Fruit fly (Drosophila melanogaster) whole organism, prepupa: ENCODE measurements around the gene CG15282.

Experiments
- Blimp-1 ChIP-seq: fragments of 200-800 bp; sonication (Bioruptor generic); optimal IDR thresholded peaks from 3 replicates; lab custom pipeline; 2017; ENCODE audit warnings: missing biosample characterization, missing genetic modification characterization, mild to moderate bottlenecking, moderate library complexity, missing genetic modification reagents
- CG10631 ChIP-seq: fragments of 200-800 bp; sonication (Bioruptor generic); optimal IDR thresholded peaks from 2 replicates; lab custom pipeline; 2016; ENCODE audit warnings: missing biosample characterization, missing genetic modification characterization
- CG11902 ChIP-seq: fragments of 200-800 bp; sonication (Bioruptor generic); optimal IDR thresholded peaks from 3 replicates; lab custom pipeline; 2016; ENCODE audit warnings: missing biosample characterization, missing genetic modification characterization
- CG32006 ChIP-seq: fragments of 200-800 bp; sonication (Bioruptor generic); optimal IDR thresholded peaks from 3 replicates; lab custom pipeline; 2017; ENCODE audit warnings: missing biosample characterization, mild to moderate bottlenecking, missing genetic modification characterization
- CG34406 ChIP-seq: fragments of 200-800 bp; sonication (Bioruptor generic); optimal IDR thresholded peaks from 3 replicates; lab custom pipeline; 2016; ENCODE audit warnings: missing biosample characterization, missing genetic modification characterization
- CG3919 ChIP-seq: fragments of 200-800 bp; sonication (Bioruptor generic); optimal IDR thresholded peaks from 3 replicates; lab custom pipeline; 2016; ENCODE audit warnings: missing biosample characterization, missing genetic modification characterization
- CG4318 ChIP-seq: fragments of 200-800 bp; sonication (Bioruptor generic); optimal IDR thresholded peaks from 3 replicates; lab custom pipeline; 2017; ENCODE audit warnings: missing biosample characterization, mild to moderate bottlenecking, missing genetic modification characterization
- CG6276 ChIP-seq: fragments of 200-800 bp; sonication (Bioruptor generic); optimal IDR thresholded peaks from 2 replicates; lab custom pipeline; 2017; ENCODE audit warnings: missing biosample characterization, mild to moderate bottlenecking, missing genetic modification characterization
- CG6792 ChIP-seq: fragments of 200-800 bp; sonication (Bioruptor generic); optimal IDR thresholded peaks from 3 replicates; lab custom pipeline; 2016; ENCODE audit warnings: missing biosample characterization, missing genetic modification characterization
- CG8319 ChIP-seq: fragments of 200-800 bp; sonication (Bioruptor generic); optimal IDR thresholded peaks from 3 replicates; lab custom pipeline; 2016; ENCODE audit warnings: missing biosample characterization, missing genetic modification characterization
- CG9139 ChIP-seq: fragments of 200-800 bp; sonication (Bioruptor generic); optimal IDR thresholded peaks from 3 replicates; lab custom pipeline; 2017; ENCODE audit warnings: missing biosample characterization, mild to moderate bottlenecking, missing genetic modification characterization
- Eip78C ChIP-seq: fragments of 200-800 bp; sonication (Bioruptor generic); peaks from one replicate; lab custom pipeline; 2016; ENCODE audit warnings: missing biosample characterization, missing genetic modification characterization
- Eip93F ChIP-seq: fragments of 200-800 bp; sonication (Bioruptor generic); optimal IDR thresholded peaks from 2 replicates; lab custom pipeline; 2016; ENCODE audit warnings: missing biosample characterization, mild to moderate bottlenecking, missing genetic modification characterization
- Ets21C ChIP-seq: fragments of 200-800 bp; sonication (Bioruptor generic); optimal IDR thresholded peaks from 3 replicates; lab custom pipeline; 2016; ENCODE audit warnings: missing biosample characterization, missing genetic modification characterization
- Ets96B ChIP-seq: fragments of 200-800 bp; optimal IDR thresholded peaks from 2 replicates; lab custom pipeline; 2019; ENCODE audit warnings: missing biosample characterization, mild to moderate bottlenecking, missing genetic modification characterization, moderate library complexity
- Gug ChIP-seq: fragments of 200-800 bp; sonication (Bioruptor generic); IDR thresholded peaks from 2 replicates; pipeline ENCODE4 v1.3.6; 2022; ENCODE audit warnings: missing biosample characterization, missing genetic modification characterization
- Hr39 ChIP-seq: fragments of 200-800 bp; sonication (Bioruptor generic); optimal IDR thresholded peaks from 2 replicates; lab custom pipeline; 2016; ENCODE audit warnings: missing biosample characterization, missing genetic modification characterization
- Hr4 ChIP-seq: fragments of 200-800 bp; sonication (Bioruptor generic); optimal IDR thresholded peaks from 3 replicates; lab custom pipeline; 2016; ENCODE audit warnings: missing biosample characterization, missing genetic modification characterization
- Met ChIP-seq: fragments of 200-800 bp; sonication (Bioruptor generic); optimal IDR thresholded peaks from 3 replicates; lab custom pipeline; 2016; ENCODE audit warnings: missing biosample characterization, missing genetic modification characterization
- Smox ChIP-seq: fragments of 200-800 bp; sonication (Bioruptor generic); optimal IDR thresholded peaks from 3 replicates; lab custom pipeline; 2016; ENCODE audit warnings: missing biosample characterization, missing genetic modification characterization
- Sox102F ChIP-seq: fragments of 200-800 bp; sonication (Bioruptor generic); optimal IDR thresholded peaks from 2 replicates; lab custom pipeline; 2016; ENCODE audit warnings: missing biosample characterization, mild to moderate bottlenecking, missing genetic modification characterization
- Sox14 ChIP-seq: fragments of 200-800 bp; sonication (Bioruptor generic); optimal IDR thresholded peaks from 3 replicates; lab custom pipeline; 2016; ENCODE audit warnings: missing biosample characterization, missing genetic modification characterization
- acj6 ChIP-seq: fragments of 200-800 bp; sonication (Bioruptor generic); optimal IDR thresholded peaks from 3 replicates; lab custom pipeline; 2016; ENCODE audit warnings: missing biosample characterization, missing genetic modification characterization
- cyc ChIP-seq: fragments of 200-800 bp; sonication (Bioruptor generic); optimal IDR thresholded peaks from 3 replicates; lab custom pipeline; 2016; ENCODE audit warnings: missing biosample characterization, missing genetic modification characterization
- dac ChIP-seq: fragments of 200-800 bp; sonication (Bioruptor generic); optimal IDR thresholded peaks from 2 replicates; lab custom pipeline; 2017; ENCODE audit warnings: missing biosample characterization, mild to moderate bottlenecking, missing genetic modification characterization
- dsx ChIP-seq: fragments of 200-800 bp; optimal IDR thresholded peaks from 3 replicates; lab custom pipeline; 2019; ENCODE audit warnings: missing biosample characterization, mild to moderate bottlenecking, missing genetic modification characterization, moderate library complexity; ENCODE audit not compliant: poor library complexity, severe bottlenecking
- fd59A ChIP-seq: fragments of 200-800 bp; sonication (Bioruptor generic); optimal IDR thresholded peaks from 2 replicates; lab custom pipeline; 2017; ENCODE audit warnings: missing biosample characterization, mild to moderate bottlenecking, missing genetic modification characterization, missing genetic modification reagents
- fkh ChIP-seq: fragments of 200-800 bp; sonication (Bioruptor generic); optimal IDR thresholded peaks from 3 replicates; lab custom pipeline; 2017; ENCODE audit warnings: missing biosample characterization, mild to moderate bottlenecking, missing genetic modification characterization, moderate library complexity
- lz ChIP-seq: fragments of 200-800 bp; sonication (Bioruptor generic); optimal IDR thresholded peaks from 3 replicates; lab custom pipeline; 2016; ENCODE audit warnings: missing biosample characterization, missing genetic modification characterization
- salr ChIP-seq, 2 experiments: fragments of 200-800 bp; sonication (Bioruptor generic); optimal IDR thresholded peaks; 3 replicates each; lab custom pipeline; 2016 to 2018; ENCODE audit warnings: missing biosample characterization in 2 of 2, missing genetic modification characterization in 2 of 2, mild to moderate bottlenecking in 1 of 2
- spab ChIP-seq: fragments of 200-800 bp; sonication (Bioruptor generic); optimal IDR thresholded peaks from 2 replicates; lab custom pipeline; 2017; ENCODE audit warnings: missing biosample characterization, mild to moderate bottlenecking, missing genetic modification characterization, missing genetic modification reagents
- ss ChIP-seq, 2 experiments: fragments of 200-800 bp; sonication (Bioruptor generic); optimal IDR thresholded peaks; 2 replicates in 1 of 2; 3 replicates in 1 of 2; lab custom pipeline; 2017 to 2018; ENCODE audit warnings: mild to moderate bottlenecking in 2 of 2, missing biosample characterization in 2 of 2, missing genetic modification characterization in 2 of 2, moderate library complexity in 1 of 2
- svp ChIP-seq: fragments of 200-800 bp; sonication (Bioruptor generic); peaks from one replicate; lab custom pipeline; 2016; ENCODE audit warnings: missing biosample characterization, missing genetic modification characterization
- topi ChIP-seq: fragments of 200-800 bp; sonication (Bioruptor generic); optimal IDR thresholded peaks from 3 replicates; lab custom pipeline; 2016; ENCODE audit warnings: missing biosample characterization, missing genetic modification characterization
- vri ChIP-seq: fragments of 200-800 bp; sonication (Bioruptor generic); optimal IDR thresholded peaks from 3 replicates; lab custom pipeline; 2016; ENCODE audit warnings: missing biosample characterization, mild to moderate bottlenecking, missing genetic modification characterization

CG15282 gene

DNA sequence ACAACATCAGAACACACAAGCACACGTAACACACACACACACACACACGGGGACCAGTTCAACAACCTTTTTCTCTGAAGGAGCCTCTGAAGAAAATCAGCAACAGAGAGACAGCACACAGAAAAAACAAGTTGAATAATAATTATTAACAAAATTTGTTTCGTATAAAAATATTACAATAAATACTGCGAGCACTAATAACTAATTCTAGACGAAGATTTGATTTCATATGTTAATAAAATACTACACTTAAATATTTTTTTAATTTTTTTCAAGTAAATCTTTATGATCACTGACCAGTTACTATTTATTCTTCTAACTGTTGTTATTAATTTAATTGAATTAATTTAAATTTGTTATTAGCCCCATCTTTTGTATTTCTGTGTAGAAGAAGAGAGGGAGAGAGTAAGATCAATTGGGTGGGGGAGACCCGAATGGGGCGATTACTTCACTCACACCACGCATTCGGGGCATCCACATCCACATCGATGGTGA lies 37.6 kb upstream of the CG15282 start (continued):
- peak; percentile 80 to 85 for TF ChIP-seq ss (GFP tag; optimal IDR thresholded peaks at IDR 0.05; lab: Kevin White, UChicago)
- peak; percentile 76 for TF ChIP-seq CG6792 (GFP tag; lab: Kevin White, UChicago)
- TF ChIP-seq topi (GFP tag; lab: Kevin White, UChicago), result peak; percentile 86
- peak; percentile 73 for TF ChIP-seq CG32006 (GFP tag; lab: Kevin White, UChicago)
- TF ChIP-seq Hr4 (GFP tag; lab: Kevin White, UChicago), result peak; percentile 15
- TF ChIP-seq CG34406 (GFP tag; lab: Kevin White, UChicago), result peak; percentile 87
- peak; percentile 6 for TF ChIP-seq Ets21C
- peak; percentile 52 for TF ChIP-seq CG6276 (GFP tag; lab: Kevin White, UChicago)
- TF ChIP-seq CG9139, result peak; percentile 79
- peak; percentile 93 for TF ChIP-seq svp (GFP tag; lab: Kevin White, UChicago)
- TF ChIP-seq Ets96B (tag; lab: Kevin White, UChicago), result peak; percentile 93
- TF ChIP-seq Eip93F (GFP tag; lab: Kevin White, UChicago), result no peak
- TF ChIP-seq CG8319 (GFP tag; lab: Kevin White, UChicago), result peak; percentile 56
- peak; percentile 86 for TF ChIP-seq CG3919
- peak; percentile 87 for TF ChIP-seq Blimp-1 (GFP tag; lab: Kevin White, UChicago)
- TF ChIP-seq CG4318 (GFP tag; lab: Kevin White, UChicago), result peak; percentile 40
- TF ChIP-seq dac, result no peak
- peak; percentile 37 for TF ChIP-seq Hr39 (GFP tag; lab: Kevin White, UChicago)
- TF ChIP-seq Met, result peak; percentile 89
- TF ChIP-seq Eip78C (GFP tag; lab: Kevin White, UChicago), result peak; percentile 96
- TF ChIP-seq cyc (GFP tag; lab: Kevin White, UChicago), result peak; percentile 81
- peak; percentile 67 for TF ChIP-seq Gug (GFP tag; lab: Robert Waterston, UW)
- TF ChIP-seq CG11902 (GFP tag; lab: Kevin White, UChicago), result peak; percentile 60
- peak; percentile 64 for TF ChIP-seq lz (GFP tag; lab: Kevin White, UChicago)
- TF ChIP-seq salr (GFP tag; optimal IDR thresholded peaks at IDR 0.05; lab: Kevin White, UChicago), result peak in 1 of 2 experiments; percentile 85
- TF ChIP-seq vri, result peak; percentile 9

DNA sequence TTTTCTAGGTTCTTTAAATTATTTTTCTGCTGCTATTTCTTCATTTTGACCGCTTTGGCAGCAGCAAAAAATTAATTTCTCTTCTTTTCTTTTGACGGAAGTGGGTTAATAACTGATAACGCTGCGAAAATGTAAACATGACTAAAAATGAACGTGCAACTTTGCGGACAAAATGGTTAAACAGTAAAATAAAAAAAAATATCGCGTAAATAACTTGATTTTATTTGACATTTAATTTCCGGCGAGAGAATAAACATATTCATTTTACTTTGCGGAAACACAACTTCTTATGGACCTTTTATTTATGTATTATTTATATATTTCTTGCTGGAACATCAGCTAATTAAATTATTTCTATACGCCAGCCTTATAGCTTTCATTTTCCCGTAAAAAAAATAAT lies 35.6 kb upstream of the CG15282 start:
- TF ChIP-seq CG8319 (GFP tag; lab: Kevin White, UChicago) (no peak), Sox102F (GFP tag; lab: Kevin White, UChicago) (no peak), Eip78C (GFP tag; lab: Kevin White, UChicago) (peak; percentile 71), spab (GFP tag; lab: Kevin White, UChicago) (no peak), salr (GFP tag; optimal IDR thresholded peaks at IDR 0.05; lab: Kevin White, UChicago) (no peak), Gug (GFP tag; lab: Robert Waterston, UW) (no peak), Smox (GFP tag; lab: Kevin White, UChicago) (no peak)

DNA sequence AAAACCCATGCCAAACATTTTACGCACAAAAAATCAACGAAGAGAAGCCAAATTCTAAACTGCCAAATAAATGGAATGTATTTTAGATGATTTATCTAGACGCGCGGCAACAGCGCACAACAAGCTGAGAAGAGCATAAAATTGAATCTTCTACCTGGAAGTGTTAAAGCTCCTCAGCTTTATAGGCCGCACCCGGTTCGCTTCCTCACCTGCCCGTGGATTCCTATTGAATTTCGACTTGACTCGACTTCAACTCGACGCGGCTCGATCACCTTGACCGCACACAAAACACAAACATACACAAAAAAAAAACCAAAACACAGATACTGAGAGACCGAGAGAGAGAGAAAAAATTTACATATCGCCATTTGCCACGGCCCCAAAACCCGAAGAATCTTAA lies 32.7 kb upstream of the CG15282 start:
- TF ChIP-seq CG6792 (GFP tag; lab: Kevin White, UChicago), result no peak
- TF ChIP-seq Blimp-1 (GFP tag; lab: Kevin White, UChicago), result no peak

DNA sequence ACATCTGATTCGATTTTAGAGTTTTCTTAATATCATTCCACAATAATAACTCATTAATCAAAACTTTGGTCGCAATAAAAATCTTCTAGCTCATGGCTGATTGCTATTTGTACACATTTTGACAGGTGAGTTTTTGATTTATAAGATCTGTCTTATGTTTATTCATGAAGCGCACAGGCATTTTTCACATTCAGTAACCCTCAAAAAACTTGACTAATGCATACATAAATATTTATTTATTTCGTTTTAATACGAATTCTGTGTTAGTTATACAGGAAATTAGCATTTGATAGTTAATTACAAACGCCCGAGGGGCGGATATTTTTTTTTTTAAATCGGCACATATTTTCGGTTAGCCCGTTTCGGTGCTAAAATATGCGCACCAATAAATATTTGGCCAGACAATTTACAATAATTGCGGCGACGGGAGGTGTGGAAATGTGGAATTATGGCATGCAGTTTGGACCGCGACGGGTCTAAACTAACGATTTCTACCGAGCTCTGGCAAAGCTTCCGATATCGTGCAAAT lies 31.8 kb upstream of the CG15282 start:
- TF ChIP-seq CG10631 (no peak), fkh (GFP tag; lab: Kevin White, UChicago) (peak; percentile 61)

DNA sequence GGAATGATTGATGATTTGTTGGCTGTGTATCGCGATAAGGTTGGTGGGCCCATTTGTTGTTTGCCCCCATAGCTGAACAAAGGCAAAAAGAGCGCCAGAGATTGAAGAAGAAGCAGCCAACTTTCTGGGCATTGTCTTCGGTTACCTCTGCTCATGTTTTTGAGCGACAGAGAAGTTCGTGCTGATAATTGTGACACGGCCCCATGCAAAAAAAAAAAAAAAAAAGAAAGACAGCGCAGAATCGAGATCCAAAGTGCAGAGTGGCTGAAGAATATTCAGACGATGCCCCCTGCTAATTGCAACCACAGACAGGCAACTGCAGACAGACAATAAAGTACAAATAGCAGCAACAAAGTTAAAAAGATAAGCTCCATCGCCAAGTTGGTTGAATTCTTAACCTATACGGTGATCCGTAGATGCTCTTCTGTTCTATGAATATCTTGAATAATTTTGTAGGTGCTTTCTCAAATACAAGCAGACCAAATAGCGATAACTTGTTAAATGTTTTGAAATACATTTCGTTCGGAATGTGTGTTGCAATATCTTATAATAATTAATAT lies 29.9 kb upstream of the CG15282 start:
- TF ChIP-seq fd59A (GFP tag; lab: Kevin White, UChicago) (no peak), Sox14 (GFP tag; lab: Kevin White, UChicago) (peak; percentile 37), CG9139 (peak; percentile 20), dsx (GFP tag; lab: Kevin White, UChicago) (peak; percentile 82), Eip78C (GFP tag; lab: Kevin White, UChicago) (peak; percentile 7), ss (GFP tag; optimal IDR thresholded peaks at IDR 0.05; lab: Kevin White, UChicago) (peak in 1 of 2 experiments; percentile 79), CG3919 (peak; percentile 28), svp (GFP tag; lab: Kevin White, UChicago) (peak; percentile 92), acj6 (no peak)
